Fruit fly (Drosophila melanogaster) whole organism, embryonic: ENCODE data around the gene FIG4.

Experiments
- CG10462 ChIP-seq: fragments of 200-800 bp; sonication (Bioruptor generic); optimal IDR thresholded peaks from 2 replicates; lab custom pipeline; 2016; ENCODE audit warnings: missing biosample characterization, missing genetic modification characterization
- CG10979 ChIP-seq: fragments of 200-800 bp; sonication (Bioruptor generic); optimal IDR thresholded peaks from 2 replicates; lab custom pipeline; 2018; ENCODE audit warnings: missing biosample characterization, mild to moderate bottlenecking, missing genetic modification characterization, moderate library complexity
- CG13123 ChIP-seq: fragments of 200-800 bp; sonication (Bioruptor generic); optimal IDR thresholded peaks from 2 replicates; lab custom pipeline; 2016; ENCODE audit warnings: missing biosample characterization, missing genetic modification characterization
- CG1602 ChIP-seq: fragments of 200-800 bp; sonication (Bioruptor generic); optimal IDR thresholded peaks from 3 replicates; lab custom pipeline; 2016; ENCODE audit warnings: missing biosample characterization, missing genetic modification characterization
- CG1603 ChIP-seq: fragments of 200-800 bp; sonication (Bioruptor generic); optimal IDR thresholded peaks from 2 replicates; lab custom pipeline; 2019; ENCODE audit warnings: missing biosample characterization, mild to moderate bottlenecking, missing genetic modification characterization, moderate library complexity
- CG1792 ChIP-seq: fragments of 200-800 bp; sonication (Bioruptor generic); optimal IDR thresholded peaks from 2 replicates; lab custom pipeline; 2016; ENCODE audit warnings: missing biosample characterization, missing genetic modification characterization
- CG1832 ChIP-seq: fragments of 200-800 bp; sonication (Bioruptor generic); optimal IDR thresholded peaks from 2 replicates; lab custom pipeline; 2017; ENCODE audit warnings: missing biosample characterization, mild to moderate bottlenecking, missing genetic modification characterization, inconsistent platforms
- CG2129 ChIP-seq: fragments of 200-800 bp; sonication (Bioruptor generic); IDR thresholded peaks from 2 replicates; pipeline ENCODE4 v1.3.6; 2022; ENCODE audit warnings: missing biosample characterization, missing genetic modification characterization; ENCODE audit not compliant: partially characterized antibody
- CG2199 ChIP-seq: fragments of 200-800 bp; sonication (Bioruptor generic); IDR thresholded peaks from 3 replicates; pipeline ENCODE4 v1.3.6; 2022; ENCODE audit warnings: missing biosample characterization, missing genetic modification characterization
- CG34224 ChIP-seq: fragments of 200-800 bp; sonication (Bioruptor generic); IDR thresholded peaks from 3 replicates; pipeline ENCODE4 v1.3.6; 2022; ENCODE audit warnings: missing biosample characterization, missing genetic modification characterization; ENCODE audit not compliant: partially characterized antibody
- CG4360 ChIP-seq: fragments of 200-800 bp; sonication (Bioruptor generic); IDR thresholded peaks from 2 replicates; pipeline ENCODE4 v1.3.6; 2022; ENCODE audit warnings: missing biosample characterization, missing genetic modification characterization
- CG43689 ChIP-seq: fragments of 200-800 bp; sonication (Bioruptor generic); IDR thresholded peaks from 2 replicates; pipeline ENCODE4 v1.3.6; 2022; ENCODE audit warnings: missing biosample characterization, missing genetic modification characterization
- CG6791 ChIP-seq: fragments of 200-800 bp; sonication (Bioruptor generic); IDR thresholded peaks from 3 replicates; pipeline ENCODE4 v1.3.6; 2022; ENCODE audit warnings: missing biosample characterization, missing genetic modification characterization; ENCODE audit not compliant: partially characterized antibody
- CG9876 ChIP-seq: fragments of 200-800 bp; sonication (Bioruptor generic); optimal IDR thresholded peaks from 2 replicates; lab custom pipeline; 2016; ENCODE audit warnings: missing biosample characterization, missing genetic modification characterization
- Chrac-16 ChIP-seq: fragments of 200-800 bp; sonication (Bioruptor generic); optimal IDR thresholded peaks from 3 replicates; lab custom pipeline; 2016; ENCODE audit warnings: missing biosample characterization, missing genetic modification characterization
- Dbx ChIP-seq: fragments of 200-800 bp; sonication (Bioruptor generic); IDR thresholded peaks from 3 replicates; pipeline ENCODE4 v1.3.6; 2022; ENCODE audit warnings: missing biosample characterization, missing genetic modification characterization
- ERR ChIP-seq: fragments of 200-800 bp; sonication (Bioruptor generic); optimal IDR thresholded peaks from 2 replicates; lab custom pipeline; 2016; ENCODE audit warnings: missing biosample characterization, missing genetic modification characterization
- Ets97D ChIP-seq: fragments of 200-800 bp; sonication (Bioruptor generic); optimal IDR thresholded peaks from 3 replicates; lab custom pipeline; 2016; ENCODE audit warnings: missing biosample characterization, missing genetic modification characterization
- HLH4C ChIP-seq: fragments of 200-800 bp; sonication (Bioruptor generic); IDR thresholded peaks from 3 replicates; pipeline ENCODE4 v1.3.6; 2022; ENCODE audit warnings: missing biosample characterization, missing genetic modification characterization; ENCODE audit not compliant: partially characterized antibody
- HmgZ ChIP-seq: fragments of 200-800 bp; sonication (Bioruptor generic); optimal IDR thresholded peaks from 2 replicates; lab custom pipeline; 2018; ENCODE audit warnings: missing biosample characterization, mild to moderate bottlenecking, missing genetic modification characterization
- Hsf ChIP-seq: fragments of 200-800 bp; sonication (Bioruptor generic); optimal IDR thresholded peaks from 3 replicates; lab custom pipeline; 2016; ENCODE audit warnings: missing biosample characterization, missing genetic modification characterization
- Meics ChIP-seq: fragments of 200-800 bp; sonication (Bioruptor generic); optimal IDR thresholded peaks from 2 replicates; lab custom pipeline; 2017; ENCODE audit warnings: missing biosample characterization, mild to moderate bottlenecking, missing genetic modification characterization
- Nf-YB ChIP-seq: fragments of 200-800 bp; sonication (Bioruptor generic); optimal IDR thresholded peaks from 3 replicates; lab custom pipeline; 2019; ENCODE audit warnings: missing biosample characterization, mild to moderate bottlenecking, missing genetic modification characterization, moderate library complexity
- NfI ChIP-seq: fragments of 200-800 bp; sonication (Bioruptor generic); optimal IDR thresholded peaks from 3 replicates; lab custom pipeline; 2018; ENCODE audit warnings: missing biosample characterization, mild to moderate bottlenecking, missing genetic modification characterization, moderate library complexity
- Rx ChIP-seq: fragments of 200-800 bp; sonication (Bioruptor generic); IDR thresholded peaks from 2 replicates; pipeline ENCODE4 v1.3.6; 2022; ENCODE audit warnings: missing biosample characterization, missing genetic modification characterization
- Six4 ChIP-seq: fragments of 200-800 bp; sonication (Bioruptor generic); optimal IDR thresholded peaks from 2 replicates; lab custom pipeline; 2016; ENCODE audit warnings: missing biosample characterization, missing genetic modification characterization
- Sox100B ChIP-seq: fragments of 200-800 bp; sonication (Bioruptor generic); optimal IDR thresholded peaks from 3 replicates; lab custom pipeline; 2018; ENCODE audit warnings: missing biosample characterization, mild to moderate bottlenecking, missing genetic modification characterization
- TFAM ChIP-seq: fragments of 200-800 bp; sonication (Bioruptor generic); optimal IDR thresholded peaks from 2 replicates; lab custom pipeline; 2017; ENCODE audit warnings: missing biosample characterization, missing genetic modification characterization, inconsistent platforms
- ara ChIP-seq: fragments of 200-800 bp; sonication (Bioruptor generic); IDR thresholded peaks from 2 replicates; pipeline ENCODE4 v1.3.6; 2022; ENCODE audit warnings: missing biosample characterization, missing genetic modification characterization
- ase ChIP-seq: fragments of 200-800 bp; sonication (Bioruptor generic); IDR thresholded peaks from 3 replicates; pipeline ENCODE4 v1.3.6; 2022; ENCODE audit warnings: missing biosample characterization, missing genetic modification characterization
- bigmax ChIP-seq: fragments of 200-800 bp; sonication (Bioruptor generic); optimal IDR thresholded peaks from 2 replicates; lab custom pipeline; 2018; ENCODE audit warnings: missing biosample characterization, mild to moderate bottlenecking, missing genetic modification characterization
- esg ChIP-seq: fragments of 200-800 bp; sonication (Bioruptor generic); conservative IDR thresholded peaks from 2 replicates; pipeline ENCODE4 v1.3.6; 2022; ENCODE audit warnings: missing biosample characterization, missing genetic modification characterization
- fd3F ChIP-seq: fragments of 200-800 bp; sonication (Bioruptor generic); optimal IDR thresholded peaks from 2 replicates; lab custom pipeline; 2018; ENCODE audit warnings: missing biosample characterization, mild to moderate bottlenecking, missing genetic modification characterization, moderate library complexity
- gem ChIP-seq: fragments of 200-800 bp; sonication (Bioruptor generic); optimal IDR thresholded peaks from 2 replicates; lab custom pipeline; 2019; ENCODE audit warnings: missing biosample characterization, mild to moderate bottlenecking, missing genetic modification characterization, moderate library complexity
- ham ChIP-seq: fragments of 200-800 bp; sonication (Bioruptor generic); IDR thresholded peaks from 2 replicates; pipeline ENCODE4 v1.3.6; 2022; ENCODE audit warnings: missing biosample characterization, missing genetic modification characterization
- her ChIP-seq: fragments of 200-800 bp; sonication (Bioruptor generic); optimal IDR thresholded peaks from 2 replicates; lab custom pipeline; 2016; ENCODE audit warnings: missing biosample characterization, missing genetic modification characterization
- kah ChIP-seq: fragments of 200-800 bp; sonication (Bioruptor generic); optimal IDR thresholded peaks from 2 replicates; lab custom pipeline; 2018; ENCODE audit warnings: missing biosample characterization, mild to moderate bottlenecking, missing genetic modification characterization
- mam ChIP-seq: fragments of 200-800 bp; sonication (Bioruptor generic); optimal IDR thresholded peaks from 3 replicates; lab custom pipeline; 2016; ENCODE audit warnings: missing biosample characterization, missing genetic modification characterization
- mirr ChIP-seq: fragments of 200-800 bp; sonication (Bioruptor generic); optimal IDR thresholded peaks from 3 replicates; lab custom pipeline; 2018; ENCODE audit warnings: missing biosample characterization, mild to moderate bottlenecking, missing genetic modification characterization
- nau ChIP-seq: fragments of 200-800 bp; sonication (Bioruptor generic); optimal IDR thresholded peaks from 3 replicates; lab custom pipeline; 2017; ENCODE audit warnings: missing biosample characterization, mild to moderate bottlenecking, missing genetic modification characterization, missing genetic modification reagents
- pho ChIP-seq: fragments of 200-800 bp; sonication (Bioruptor generic); optimal IDR thresholded peaks from 2 replicates; lab custom pipeline; 2016; ENCODE audit warnings: missing biosample characterization, missing genetic modification characterization
- run ChIP-seq: fragments of 200-800 bp; sonication (Bioruptor generic); optimal IDR thresholded peaks from 3 replicates; lab custom pipeline; 2018; ENCODE audit warnings: missing biosample characterization, mild to moderate bottlenecking, missing genetic modification characterization
- salm ChIP-seq: fragments of 200-800 bp; sonication (Bioruptor generic); optimal IDR thresholded peaks from 2 replicates; lab custom pipeline; 2018; ENCODE audit warnings: missing biosample characterization, mild to moderate bottlenecking, missing genetic modification characterization
- shn ChIP-seq: fragments of 200-800 bp; sonication (Bioruptor generic); optimal IDR thresholded peaks from 3 replicates; lab custom pipeline; 2016; ENCODE audit warnings: missing biosample characterization, missing genetic modification characterization
- sim ChIP-seq: fragments of 200-800 bp; sonication (Bioruptor generic); IDR thresholded peaks from 2 replicates; pipeline ENCODE4 v1.3.6; 2022; ENCODE audit warnings: missing biosample characterization, missing genetic modification characterization
- sqz ChIP-seq: fragments of 200-800 bp; sonication (Bioruptor generic); optimal IDR thresholded peaks from 3 replicates; lab custom pipeline; 2018; ENCODE audit warnings: missing biosample characterization, mild to moderate bottlenecking, missing genetic modification characterization
- tgo ChIP-seq: fragments of 200-800 bp; sonication (Bioruptor generic); IDR thresholded peaks from 3 replicates; pipeline ENCODE4 v1.3.6; 2022; ENCODE audit warnings: missing biosample characterization, missing genetic modification characterization
- unc-4 ChIP-seq: fragments of 200-800 bp; sonication (Bioruptor generic); IDR thresholded peaks from 2 replicates; pipeline ENCODE4 v1.3.6; 2022; ENCODE audit warnings: missing biosample characterization, missing genetic modification characterization; ENCODE audit not compliant: partially characterized antibody
- usp ChIP-seq: fragments of >200 bp; optimal IDR thresholded peaks from 2 replicates; lab custom pipeline; 2017; ENCODE audit warnings: missing biosample characterization, missing genetic modification characterization
- vnd ChIP-seq: fragments of 200-800 bp; sonication (Bioruptor generic); IDR thresholded peaks from 3 replicates; pipeline ENCODE4 v1.3.6; 2022; ENCODE audit warnings: missing biosample characterization, missing genetic modification characterization; ENCODE audit not compliant: partially characterized antibody
- vvl ChIP-seq: fragments of 200-800 bp; sonication (Bioruptor generic); IDR thresholded peaks from 2 replicates; pipeline ENCODE4 v1.3.6; 2022; ENCODE audit warnings: missing biosample characterization, missing genetic modification characterization
- zen2 ChIP-seq: fragments of 200-800 bp; sonication (Bioruptor generic); IDR thresholded peaks from 3 replicates; pipeline ENCODE4 v1.3.6; 2022; ENCODE audit warnings: missing biosample characterization, missing genetic modification characterization; ENCODE audit not compliant: partially characterized antibody

FIG4 gene

dm6 chr2L:4444457-4444856 is 20.5 kb upstream of the FIG4 start, which contains the start of the genes morgue and Elp3 (continued):
- TF ChIP-seq sqz (GFP tag; lab: Kevin White, UChicago), result no peak
- no peak for TF ChIP-seq TFAM (GFP tag; lab: Kevin White, UChicago)
- TF ChIP-seq HmgZ, result peak; percentile 26
- peak; percentile 56 for TF ChIP-seq unc-4 (GFP tag; lab: Robert Waterston, UW)
- TF ChIP-seq Chrac-16, result no peak
- peak; percentile 79 for TF ChIP-seq zen2
- no peak for TF ChIP-seq CG10462
- TF ChIP-seq esg (GFP tag; lab: Robert Waterston, UW), result no peak
- no peak for TF ChIP-seq CG9876 (GFP tag; lab: Kevin White, UChicago)
- TF ChIP-seq CG2199 (GFP tag; lab: Robert Waterston, UW), result no peak
- peak; percentile 14 for TF ChIP-seq mirr (GFP tag; lab: Kevin White, UChicago)
- no peak for TF ChIP-seq ham (GFP tag; lab: Robert Waterston, UW)
- TF ChIP-seq sim, result no peak
- TF ChIP-seq CG1792 (GFP tag; lab: Kevin White, UChicago), result no peak
- TF ChIP-seq ERR (GFP tag; lab: Kevin White, UChicago), result no peak
- TF ChIP-seq usp (GFP tag; lab: Kevin White, UChicago), result no peak
- TF ChIP-seq Sox100B (GFP tag; lab: Kevin White, UChicago), result no peak
- no peak for TF ChIP-seq salm (tag; lab: Kevin White, UChicago)
- peak; percentile 87 for TF ChIP-seq HLH4C
- no peak for TF ChIP-seq mam (GFP tag; lab: Kevin White, UChicago)
- no peak for TF ChIP-seq gem (tag; lab: Kevin White, UChicago)
- no peak for TF ChIP-seq CG13123 (GFP tag; lab: Kevin White, UChicago)
- TF ChIP-seq CG1602 (GFP tag; lab: Kevin White, UChicago), result no peak
- no peak for TF ChIP-seq CG43689 (GFP tag; lab: Robert Waterston, UW)
- peak; percentile 78 for TF ChIP-seq CG34224 (GFP tag; lab: Robert Waterston, UW)
- TF ChIP-seq nau (GFP tag; lab: Kevin White, UChicago), result no peak
- TF ChIP-seq bigmax (GFP tag; lab: Kevin White, UChicago), result no peak
- no peak for TF ChIP-seq NfI
- no peak for TF ChIP-seq shn (GFP tag; lab: Kevin White, UChicago)
- TF ChIP-seq vnd (GFP tag; lab: Robert Waterston, UW), result peak; percentile 66
- peak; percentile 94 for TF ChIP-seq CG1603 (tag; lab: Kevin White, UChicago)
- TF ChIP-seq CG1832 (GFP tag; lab: Kevin White, UChicago), result no peak
- TF ChIP-seq ara, result no peak
- no peak for TF ChIP-seq Meics (GFP tag; lab: Kevin White, UChicago)
- TF ChIP-seq pho (GFP tag; lab: Kevin White, UChicago), result no peak
- no peak for TF ChIP-seq Hsf (GFP tag; lab: Kevin White, UChicago)
- TF ChIP-seq Ets97D (GFP tag; lab: Kevin White, UChicago), result no peak
- no peak for TF ChIP-seq Six4 (GFP tag; lab: Kevin White, UChicago)
- TF ChIP-seq kah (GFP tag; lab: Kevin White, UChicago), result no peak
- no peak for TF ChIP-seq vvl (GFP tag; lab: Robert Waterston, UW)
- TF ChIP-seq Dbx, result no peak
- no peak for TF ChIP-seq ase
- no peak for TF ChIP-seq CG2129 (GFP tag; lab: Robert Waterston, UW)
- no peak for TF ChIP-seq CG10979 (tag; lab: Kevin White, UChicago)
- TF ChIP-seq Nf-YB, result no peak
- TF ChIP-seq tgo (GFP tag; lab: Robert Waterston, UW), result no peak
- TF ChIP-seq CG4360 (GFP tag; lab: Robert Waterston, UW), result no peak
- TF ChIP-seq CG6791 (GFP tag; lab: Robert Waterston, UW), result peak; percentile 77
- TF ChIP-seq fd3F, result no peak
- TF ChIP-seq Rx (GFP tag; lab: Robert Waterston, UW), result no peak
- TF ChIP-seq her (GFP tag; lab: Kevin White, UChicago), result no peak
- TF ChIP-seq run (tag; lab: Kevin White, UChicago), result no peak
